Fruit fly (Drosophila melanogaster): ENCODE measurements around the gene CG8191.

- TF ChIP-seq pan (optimal IDR thresholded peaks at IDR 0.05) (no peak), EcR (GFP tag; optimal IDR thresholded peaks at IDR 0.05) (no peak), usp (GFP tag; optimal IDR thresholded peaks at IDR 0.05) (no peak), psq (optimal IDR thresholded peaks at IDR 0.05) (no peak)
These were observed 47.6 kb upstream of the CG8191 start for dm6 chrX:15684419-15684818.

Measured in whole organism.